Worm (Caenorhabditis elegans) whole organism, L4 larva: ENCODE results near the gene his-37.
A peak's percentile ranks its signal among the peaks of the same experiment; 100 is the strongest.

Source experiments
- F26F4.8 ChIP-seq: fragments of 200-800 bp; sonication (Bioruptor generic); conservative IDR thresholded peaks from 2 replicates; pipeline ENCODE4 v1.3.6; 2022; ENCODE audit warnings: missing genetic modification characterization, missing compliant biosample characterization
- F37D6.2 ChIP-seq: sonication (generic microtip); optimal IDR thresholded peaks from 2 replicates; lab custom pipeline; 2016; ENCODE audit warnings: mild to moderate bottlenecking, missing genetic modification characterization, missing compliant biosample characterization
- F49E8.2 ChIP-seq: sonication (generic microtip); optimal IDR thresholded peaks from 2 replicates; lab custom pipeline; 2016; ENCODE audit warnings: missing compliant biosample characterization, mild to moderate bottlenecking, missing genetic modification characterization, borderline replicate concordance
- R02D3.7 ChIP-seq: fragments of 150-350 bp; sonication (generic microtip); optimal IDR thresholded peaks from 3 replicates; lab custom pipeline; 2014; ENCODE audit warnings: missing biosample characterization, missing genetic modification characterization
- T20F7.1 ChIP-seq: fragments of 200-800 bp; sonication (Bioruptor generic); optimal IDR thresholded peaks from 2 replicates; lab custom pipeline; 2018; ENCODE audit warnings: mild to moderate bottlenecking, missing genetic modification characterization, missing compliant biosample characterization
- aha-1 ChIP-seq: fragments of 150-350 bp; peaks from one replicate; lab custom pipeline; 2014; ENCODE audit warnings: missing biosample characterization, missing genetic modification characterization
- aly-2 ChIP-seq: sonication (generic microtip); optimal IDR thresholded peaks from 2 replicates; lab custom pipeline; 2018; ENCODE audit warnings: missing biosample characterization, missing genetic modification characterization
- attf-4 ChIP-seq: sonication (generic microtip); optimal IDR thresholded peaks from 3 replicates; lab custom pipeline; 2017; ENCODE audit warnings: missing biosample characterization, missing genetic modification characterization
- ceh-20 ChIP-seq: fragments of 200-800 bp; sonication (Bioruptor generic); IDR thresholded peaks from 2 replicates; pipeline ENCODE4 v1.3.6; 2022; ENCODE audit warnings: missing genetic modification reagents, missing genetic modification characterization, missing compliant biosample characterization
- ceh-28 ChIP-seq: fragments of 150-350 bp; optimal IDR thresholded peaks from 2 replicates; lab custom pipeline; 2014; ENCODE audit warnings: missing biosample characterization, missing genetic modification reagents, missing genetic modification characterization
- ceh-44 ChIP-seq: fragments of 200-800 bp; sonication (Bioruptor generic); IDR thresholded peaks from 2 replicates; pipeline ENCODE4 v1.3.6; 2022; ENCODE audit warnings: missing genetic modification reagents, missing genetic modification characterization, missing compliant biosample characterization
- ceh-62 ChIP-seq: sonication (generic microtip); optimal IDR thresholded peaks from 2 replicates; lab custom pipeline; 2017; ENCODE audit warnings: missing biosample characterization, missing genetic modification characterization
- ces-1 ChIP-seq: fragments of 150-350 bp; sonication (generic microtip); optimal IDR thresholded peaks from 4 replicates; lab custom pipeline; 2014; ENCODE audit warnings: missing biosample characterization, missing genetic modification reagents, missing genetic modification characterization
- cey-2 ChIP-seq: sonication (generic microtip); optimal IDR thresholded peaks from 3 replicates; lab custom pipeline; 2017; ENCODE audit warnings: missing genetic modification characterization, mild to moderate bottlenecking, missing compliant biosample characterization, antibody characterized with exemption, borderline replicate concordance; ENCODE audit not compliant: insufficient read depth
- daf-12 ChIP-seq: fragments of 150-350 bp; optimal IDR thresholded peaks from 2 replicates; lab custom pipeline; 2014; ENCODE audit warnings: missing biosample characterization, missing genetic modification reagents, missing genetic modification characterization
- daf-8 ChIP-seq: fragments of 200-800 bp; sonication (Bioruptor generic); IDR thresholded peaks from 2 replicates; pipeline ENCODE4 v1.3.6; 2022; ENCODE audit warnings: missing genetic modification characterization, missing compliant biosample characterization
- dmd-8 ChIP-seq: fragments of 200-800 bp; sonication (Bioruptor generic); IDR thresholded peaks from 2 replicates; pipeline ENCODE4 v1.3.6; 2022; ENCODE audit warnings: missing genetic modification characterization, missing compliant biosample characterization
- dmd-9 ChIP-seq: fragments of 200-800 bp; sonication (Bioruptor generic); IDR thresholded peaks from 2 replicates; pipeline ENCODE4 v1.3.6; 2022; ENCODE audit warnings: missing genetic modification reagents, missing genetic modification characterization, missing compliant biosample characterization
- dpl-1 ChIP-seq: fragments of 150-350 bp; optimal IDR thresholded peaks from 2 replicates; lab custom pipeline; 2014; ENCODE audit warnings: missing biosample characterization, missing genetic modification reagents, missing genetic modification characterization
- egl-27 ChIP-seq: sonication (generic microtip); optimal IDR thresholded peaks from 3 replicates; lab custom pipeline; 2017; ENCODE audit warnings: missing biosample characterization, missing genetic modification reagents, missing genetic modification characterization
- hif-1 ChIP-seq, 2 experiments: sonication (generic microtip); optimal IDR thresholded peaks; 2 replicates each; lab custom pipeline; 2016 to 2017; ENCODE audit warnings: missing compliant biosample characterization in 2 of 2, missing genetic modification characterization in 2 of 2, missing genetic modification reagents in 2 of 2, missing genotype in 2 of 2, mild to moderate bottlenecking in 1 of 2
- hmg-1.1 ChIP-seq: fragments of 200-800 bp; sonication (Bioruptor generic); IDR thresholded peaks from 2 replicates; pipeline ENCODE4 v1.3.6; 2022; ENCODE audit warnings: missing genetic modification reagents, missing genetic modification characterization, missing compliant biosample characterization
- jun-1 ChIP-seq: fragments of 150-350 bp; optimal IDR thresholded peaks from 2 replicates; lab custom pipeline; 2014; ENCODE audit warnings: missing biosample characterization, missing genetic modification reagents, missing genetic modification characterization
- lin-13 ChIP-seq: fragments of 150-350 bp; optimal IDR thresholded peaks from 2 replicates; lab custom pipeline; 2014; ENCODE audit warnings: missing biosample characterization, missing genetic modification reagents, missing genetic modification characterization
- lin-15B ChIP-seq: fragments of 150-350 bp; sonication (generic microtip); optimal IDR thresholded peaks from 3 replicates; lab custom pipeline; 2014; ENCODE audit warnings: missing biosample characterization, missing genetic modification characterization
- lin-38 ChIP-seq: fragments of 200-800 bp; sonication (Bioruptor generic); IDR thresholded peaks from 2 replicates; pipeline ENCODE4 v1.3.6; 2022; ENCODE audit warnings: missing genetic modification reagents, missing genetic modification characterization, missing compliant biosample characterization
- madf-5 ChIP-seq, 2 experiments: fragments of 200-800 bp; sonication (Bioruptor generic); IDR thresholded peaks; 2 replicates each; pipeline ENCODE4 v1.3.6; 2022; ENCODE audit warnings: missing compliant biosample characterization in 2 of 2, missing genetic modification characterization in 2 of 2
- mdl-1 ChIP-seq, 2 experiments: fragments of 150-350 bp in 1 of 2; sonication (generic microtip) in 1 of 2; optimal IDR thresholded peaks; 2 replicates each; lab custom pipeline; 2014 to 2017; ENCODE audit warnings: missing biosample characterization in 2 of 2, missing genetic modification characterization in 2 of 2
- mes-2 ChIP-seq: sonication (generic microtip); optimal IDR thresholded peaks from 2 replicates; lab custom pipeline; 2016; ENCODE audit warnings: missing genotype, mild to moderate bottlenecking, missing genetic modification characterization, missing compliant biosample characterization; ENCODE audit not compliant: poor library complexity, severe bottlenecking
- nhr-102 ChIP-seq: sonication (generic microtip); optimal IDR thresholded peaks from 2 replicates; lab custom pipeline; 2016; ENCODE audit warnings: mild to moderate bottlenecking, missing genetic modification characterization, moderate library complexity, missing compliant biosample characterization
- nhr-237 ChIP-seq: sonication (generic microtip); optimal IDR thresholded peaks from 2 replicates; lab custom pipeline; 2017; ENCODE audit warnings: missing biosample characterization, missing genetic modification characterization
- nhr-25 ChIP-seq: sonication (generic microtip); optimal IDR thresholded peaks from 2 replicates; lab custom pipeline; 2017; ENCODE audit warnings: missing genetic modification characterization, mild to moderate bottlenecking, missing compliant biosample characterization, antibody characterized with exemption, moderate library complexity, borderline replicate concordance; ENCODE audit not compliant: insufficient read depth
- nhr-28 ChIP-seq: fragments of 150-350 bp; optimal IDR thresholded peaks from 2 replicates; lab custom pipeline; 2014; ENCODE audit warnings: missing biosample characterization, missing genetic modification characterization
- nhr-41 ChIP-seq: fragments of 200-800 bp; sonication (Bioruptor generic); IDR thresholded peaks from 2 replicates; pipeline ENCODE4 v1.3.6; 2022; ENCODE audit warnings: missing genetic modification reagents, missing genetic modification characterization, missing compliant biosample characterization
- nhr-48 ChIP-seq: sonication (generic microtip); optimal IDR thresholded peaks from 2 replicates; lab custom pipeline; 2016; ENCODE audit warnings: mild to moderate bottlenecking, missing genetic modification characterization, missing compliant biosample characterization
- php-3 ChIP-seq: fragments of 200-800 bp; sonication (Bioruptor generic); IDR thresholded peaks from 2 replicates; pipeline ENCODE4 v1.3.6; 2022; ENCODE audit warnings: missing genetic modification reagents, missing genetic modification characterization, missing compliant biosample characterization
- pqm-1 ChIP-seq: sonication (generic microtip); optimal IDR thresholded peaks from 2 replicates; lab custom pipeline; 2017; ENCODE audit warnings: missing biosample characterization, missing genetic modification characterization
- rbr-2 ChIP-seq: sonication (generic microtip); optimal IDR thresholded peaks from 2 replicates; lab custom pipeline; 2016; ENCODE audit warnings: missing genotype, missing genetic modification characterization, missing compliant biosample characterization
- tra-1 ChIP-seq: fragments of 200-800 bp; sonication (Bioruptor generic); IDR thresholded peaks from 2 replicates; pipeline ENCODE4 v1.3.6; 2022; ENCODE audit warnings: missing genetic modification reagents, missing genetic modification characterization, missing compliant biosample characterization
- unc-39 ChIP-seq: sonication (generic microtip); optimal IDR thresholded peaks from 2 replicates; lab custom pipeline; 2017; ENCODE audit warnings: missing biosample characterization, missing genetic modification characterization
- zfp-2 ChIP-seq: sonication (generic microtip); optimal IDR thresholded peaks from 2 replicates; lab custom pipeline; 2016; ENCODE audit warnings: mild to moderate bottlenecking, missing genetic modification characterization, missing compliant biosample characterization
- zip-11 ChIP-seq: fragments of 200-800 bp; sonication (Bioruptor generic); IDR thresholded peaks from 2 replicates; pipeline ENCODE4 v1.3.6; 2022; ENCODE audit warnings: missing genetic modification characterization, missing compliant biosample characterization
- zip-2 ChIP-seq: fragments of 150-350 bp; optimal IDR thresholded peaks from 2 replicates; lab custom pipeline; 2014; ENCODE audit warnings: missing biosample characterization, missing genetic modification characterization

Gene his-37

ce11 chrV:9536505-9536904 lies 10.4 kb upstream of the his-37 start, which contains the start of gene C50F4.4 (continued):
- TF ChIP-seq ceh-28 (tag; lab: Kevin White, UChicago) (no peak), nhr-25 (no peak), R02D3.7 (tag; lab: Kevin White, UChicago) (no peak), F49E8.2 (peak; percentile 14), F26F4.8 (GFP tag; lab: Robert Waterston, UW) (no peak), T20F7.1 (GFP tag; lab: Kevin White, UChicago) (no peak), nhr-48 (tag; lab: Kevin White, UChicago) (no peak), php-3 (GFP tag; lab: Robert Waterston, UW) (no peak), zip-11 (GFP tag; lab: Robert Waterston, UW) (no peak), nhr-41 (GFP tag; lab: Robert Waterston, UW) (no peak), aha-1 (tag; lab: Kevin White, UChicago) (no peak), dmd-8 (GFP tag; lab: Robert Waterston, UW) (no peak), hif-1 (tag; optimal IDR thresholded peaks at IDR 0.05; lab: Kevin White, UChicago) (peak in 1 of 2 experiments; percentile 52), nhr-28 (tag; lab: Kevin White, UChicago) (no peak), lin-13 (GFP tag; lab: Kevin White, UChicago) (no peak), zip-2 (tag; lab: Kevin White, UChicago) (no peak), mes-2 (tag; lab: Kevin White, UChicago) (peak; percentile 97), dpl-1 (GFP tag; lab: Kevin White, UChicago) (peak; percentile 55), jun-1 (tag; lab: Kevin White, UChicago) (no peak), ceh-62 (no peak), ceh-44 (GFP tag; lab: Robert Waterston, UW) (no peak), dmd-9 (GFP tag; lab: Robert Waterston, UW) (peak; percentile 53; the same call in 1 of the 2 replicates), daf-12 (tag; lab: Kevin White, UChicago) (no peak), cey-2 (tag; lab: Kevin White, UChicago) (no peak), mdl-1 (tag; optimal IDR thresholded peaks at IDR 0.05; lab: Kevin White, UChicago) (no peak), lin-15B (no peak), madf-5 (GFP tag; IDR thresholded peaks at IDR 0.05; lab: Robert Waterston, UW) (no peak), lin-38 (GFP tag; lab: Robert Waterston, UW) (no peak), rbr-2 (no peak), F37D6.2 (no peak), unc-39 (no peak), egl-27 (tag; lab: Kevin White, UChicago) (no peak)

- TF ChIP-seq ces-1 (GFP tag; lab: Kevin White, UChicago) (no peak), pqm-1 (tag; lab: Kevin White, UChicago) (no peak), hmg-1.1 (no peak), aly-2 (tag; lab: Kevin White, UChicago) (no peak), lin-15B (no peak), daf-8 (GFP tag; lab: Robert Waterston, UW) (no peak), zfp-2 (no peak), attf-4 (no peak)
These were observed 7.3 kb upstream of the his-37 start, which contains the start of gene C50F4.12 for ce11 chrV:9539638-9540037. Gene C50F4.12, minus strand, starts transcription at chrV:9539738.

DNA sequence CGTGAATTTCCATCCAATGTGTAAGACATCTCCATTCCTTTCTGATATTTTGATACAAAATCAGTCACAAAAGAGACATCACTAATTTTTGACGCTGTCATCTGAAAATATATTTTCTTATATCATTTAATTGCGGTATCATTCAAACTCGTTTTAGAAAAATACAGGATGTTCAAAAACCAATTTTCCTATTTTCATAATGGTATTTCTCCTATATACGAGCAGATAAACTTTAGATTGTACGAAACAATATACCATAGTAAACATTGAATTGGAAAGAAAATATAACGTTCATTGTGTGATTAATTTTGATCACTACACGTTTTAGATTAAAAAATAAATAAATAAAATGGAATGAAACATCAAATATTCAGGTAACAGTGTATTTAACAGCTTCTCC lies 5.4 kb upstream of the his-37 start, which contains the start of gene C50F4.16:
C50F4.16 (minus strand) TSS at position 101 of the 400 bp plus-strand sequence.
- TF ChIP-seq aha-1 (tag; lab: Kevin White, UChicago) (no peak), nhr-102 (tag; lab: Kevin White, UChicago) (no peak), ceh-20 (GFP tag; lab: Robert Waterston, UW) (no peak), zip-2 (tag; lab: Kevin White, UChicago) (no peak), nhr-237 (no peak), tra-1 (GFP tag; lab: Robert Waterston, UW) (no peak), php-3 (GFP tag; lab: Robert Waterston, UW) (no peak), cey-2 (tag; lab: Kevin White, UChicago) (no peak)
